Fruit fly (Drosophila melanogaster) whole organism, embryonic: ENCODE results near the gene Or67b.
A peak's percentile ranks its signal among the peaks of the same experiment; 100 is the strongest.

Experiments used
- CG10321 ChIP-seq: fragments of 200-800 bp; sonication (Bioruptor generic); IDR thresholded peaks from 2 replicates; pipeline ENCODE4 v1.3.6; 2022; ENCODE audit warnings: missing biosample characterization, missing genetic modification characterization
- CG10565 ChIP-seq: fragments of 200-800 bp; sonication (Bioruptor generic); optimal IDR thresholded peaks from 3 replicates; lab custom pipeline; 2016; ENCODE audit warnings: missing biosample characterization, mild to moderate bottlenecking, missing genetic modification characterization
- CG11398 ChIP-seq: fragments of 200-800 bp; sonication (Bioruptor generic); optimal IDR thresholded peaks from 2 replicates; lab custom pipeline; 2016; ENCODE audit warnings: missing biosample characterization, missing genetic modification characterization
- CG11696 ChIP-seq: fragments of 200-800 bp; sonication (Bioruptor generic); IDR thresholded peaks from 2 replicates; pipeline ENCODE4 v1.3.6; 2022; ENCODE audit warnings: missing biosample characterization, missing genetic modification characterization
- CG15073 ChIP-seq: fragments of 200-800 bp; sonication (Bioruptor generic); optimal IDR thresholded peaks from 2 replicates; lab custom pipeline; 2016; ENCODE audit warnings: missing biosample characterization, missing genetic modification characterization
- CG1529 ChIP-seq: fragments of 200-800 bp; sonication (Bioruptor generic); optimal IDR thresholded peaks from 3 replicates; lab custom pipeline; 2018; ENCODE audit warnings: missing biosample characterization, missing genetic modification characterization
- CG15601 ChIP-seq: fragments of 200-800 bp; sonication (Bioruptor generic); optimal IDR thresholded peaks from 3 replicates; lab custom pipeline; 2019; ENCODE audit warnings: missing biosample characterization, mild to moderate bottlenecking, missing genetic modification characterization, moderate library complexity
- CG1602 ChIP-seq: fragments of 200-800 bp; sonication (Bioruptor generic); optimal IDR thresholded peaks from 3 replicates; lab custom pipeline; 2016; ENCODE audit warnings: missing biosample characterization, missing genetic modification characterization
- CG1832 ChIP-seq: fragments of 200-800 bp; sonication (Bioruptor generic); optimal IDR thresholded peaks from 2 replicates; lab custom pipeline; 2017; ENCODE audit warnings: missing biosample characterization, mild to moderate bottlenecking, missing genetic modification characterization, inconsistent platforms
- CG30431 ChIP-seq: fragments of 200-800 bp; sonication (Bioruptor generic); optimal IDR thresholded peaks from 2 replicates; lab custom pipeline; 2017; ENCODE audit warnings: missing biosample characterization, missing genetic modification characterization
- CG3838 ChIP-seq: fragments of 200-800 bp; sonication (Bioruptor generic); optimal IDR thresholded peaks from 3 replicates; lab custom pipeline; 2016; ENCODE audit warnings: missing biosample characterization, missing genetic modification characterization
- CG42726 ChIP-seq: fragments of 200-800 bp; sonication (Bioruptor generic); IDR thresholded peaks from 2 replicates; pipeline ENCODE4 v1.3.6; 2022; ENCODE audit warnings: missing biosample characterization, missing genetic modification characterization; ENCODE audit not compliant: partially characterized antibody
- CG4404 ChIP-seq: fragments of 200-800 bp; sonication (Bioruptor generic); IDR thresholded peaks from 2 replicates; pipeline ENCODE4 v1.3.6; 2022; ENCODE audit warnings: missing biosample characterization, missing genetic modification characterization
- CG4730 ChIP-seq: fragments of 200-800 bp; sonication (Bioruptor generic); IDR thresholded peaks from 2 replicates; pipeline ENCODE4 v1.3.6; 2022; ENCODE audit warnings: missing biosample characterization, missing genetic modification characterization
- CG7987 ChIP-seq: fragments of 200-800 bp; sonication (Bioruptor generic); optimal IDR thresholded peaks from 2 replicates; lab custom pipeline; 2018; ENCODE audit warnings: missing biosample characterization, mild to moderate bottlenecking, missing genetic modification characterization, moderate library complexity
- CG9215 ChIP-seq: fragments of 200-800 bp; sonication (Bioruptor generic); IDR thresholded peaks from 2 replicates; pipeline ENCODE4 v1.3.6; 2022; ENCODE audit warnings: missing biosample characterization, missing genetic modification characterization
- CG9932 ChIP-seq: fragments of 200-800 bp; sonication (Bioruptor generic); IDR thresholded peaks from 2 replicates; pipeline ENCODE4 v1.3.6; 2022; ENCODE audit warnings: missing biosample characterization, missing genetic modification characterization
- Dad ChIP-seq: fragments of 200-800 bp; sonication (Bioruptor generic); optimal IDR thresholded peaks from 3 replicates; lab custom pipeline; 2016; ENCODE audit warnings: missing biosample characterization, missing genetic modification characterization
- Doc2 ChIP-seq: fragments of 200-800 bp; sonication (Bioruptor generic); IDR thresholded peaks from 2 replicates; pipeline ENCODE4 v1.3.6; 2022; ENCODE audit warnings: missing biosample characterization, missing genetic modification characterization
- HHEX ChIP-seq: fragments of 200-800 bp; sonication (Bioruptor generic); optimal IDR thresholded peaks from 3 replicates; lab custom pipeline; 2017; ENCODE audit warnings: missing biosample characterization, mild to moderate bottlenecking, missing genetic modification characterization, missing genetic modification reagents
- HLH4C ChIP-seq: fragments of 200-800 bp; sonication (Bioruptor generic); IDR thresholded peaks from 3 replicates; pipeline ENCODE4 v1.3.6; 2022; ENCODE audit warnings: missing biosample characterization, missing genetic modification characterization; ENCODE audit not compliant: partially characterized antibody
- Hr51 ChIP-seq, 2 experiments: fragments of 200-800 bp; sonication (Bioruptor generic); optimal IDR thresholded peaks; 2 replicates in 1 of 2; 3 replicates in 1 of 2; lab custom pipeline; 2016 to 2018; ENCODE audit warnings: missing biosample characterization in 2 of 2, missing genetic modification characterization in 2 of 2, mild to moderate bottlenecking in 1 of 2, moderate library complexity in 1 of 2
- Hsf ChIP-seq: fragments of 200-800 bp; sonication (Bioruptor generic); optimal IDR thresholded peaks from 3 replicates; lab custom pipeline; 2016; ENCODE audit warnings: missing biosample characterization, missing genetic modification characterization
- Kr ChIP-seq: fragments of 200-800 bp; sonication (Bioruptor generic); optimal IDR thresholded peaks from 2 replicates; lab custom pipeline; 2017; ENCODE audit warnings: missing biosample characterization, mild to moderate bottlenecking, missing genetic modification characterization
- Lhr ChIP-seq: fragments of 200-800 bp; sonication (Bioruptor generic); optimal IDR thresholded peaks from 3 replicates; lab custom pipeline; 2017; ENCODE audit warnings: mild to moderate bottlenecking, missing biosample characterization, missing genetic modification reagents, missing genetic modification characterization
- MESR4 ChIP-seq: fragments of 200-800 bp; sonication (Bioruptor generic); optimal IDR thresholded peaks from 2 replicates; lab custom pipeline; 2018; ENCODE audit warnings: missing biosample characterization, mild to moderate bottlenecking, missing genetic modification characterization, moderate library complexity
- Mad ChIP-seq: fragments of 200-800 bp; sonication (Bioruptor generic); optimal IDR thresholded peaks from 2 replicates; lab custom pipeline; 2016; ENCODE audit warnings: missing biosample characterization, missing genetic modification characterization
- NC2β ChIP-seq: fragments of 200-800 bp; sonication (Bioruptor generic); optimal IDR thresholded peaks from 2 replicates; lab custom pipeline; 2016; ENCODE audit warnings: missing biosample characterization, missing genetic modification characterization
- Oli ChIP-seq: fragments of 200-800 bp; sonication (Bioruptor generic); optimal IDR thresholded peaks from 2 replicates; lab custom pipeline; 2018; ENCODE audit warnings: missing biosample characterization, mild to moderate bottlenecking, missing genetic modification characterization, moderate library complexity
- PHDP ChIP-seq: fragments of 200-800 bp; sonication (Bioruptor generic); optimal IDR thresholded peaks from 3 replicates; lab custom pipeline; 2018; ENCODE audit warnings: missing biosample characterization, mild to moderate bottlenecking, missing genetic modification characterization, moderate library complexity
- Ptx1 ChIP-seq: fragments of 200-800 bp; sonication (Bioruptor generic); IDR thresholded peaks from 2 replicates; pipeline ENCODE4 v1.3.6; 2022; ENCODE audit warnings: missing biosample characterization, missing genetic modification characterization
- Xrp1 ChIP-seq: fragments of 200-800 bp; sonication (Bioruptor generic); IDR thresholded peaks from 2 replicates; pipeline ENCODE4 v1.3.6; 2022; ENCODE audit warnings: missing biosample characterization, missing genetic modification characterization
- ash1 ChIP-seq: fragments of 200-800 bp; sonication (Bioruptor generic); optimal IDR thresholded peaks from 2 replicates; lab custom pipeline; 2018; ENCODE audit warnings: missing biosample characterization, mild to moderate bottlenecking, missing genetic modification characterization
- ato ChIP-seq: fragments of 200-800 bp; sonication (Bioruptor generic); IDR thresholded peaks from 2 replicates; pipeline ENCODE4 v1.3.6; 2022; ENCODE audit warnings: missing biosample characterization, missing genetic modification characterization; ENCODE audit not compliant: partially characterized antibody
- chinmo ChIP-seq: fragments of 200-800 bp; sonication (Bioruptor generic); IDR thresholded peaks from 4 replicates; pipeline ENCODE4 v1.3.6; 2022; ENCODE audit warnings: missing biosample characterization, missing genetic modification characterization; ENCODE audit not compliant: partially characterized antibody
- croc ChIP-seq: fragments of 200-800 bp; sonication (Bioruptor generic); conservative IDR thresholded peaks from 3 replicates; pipeline ENCODE4 v1.3.6; 2022; ENCODE audit warnings: missing biosample characterization, missing genetic modification characterization
- crp ChIP-seq, 2 experiments: fragments of 200-800 bp; sonication (Bioruptor generic); optimal IDR thresholded peaks; 2 replicates in 1 of 2; 3 replicates in 1 of 2; lab custom pipeline; 2017; ENCODE audit warnings: missing biosample characterization in 2 of 2, missing genetic modification characterization in 2 of 2, mild to moderate bottlenecking in 1 of 2, moderate library complexity in 1 of 2
- dpn ChIP-seq, 2 experiments: fragments of 200-800 bp; sonication (Bioruptor generic); optimal IDR thresholded peaks; 3 replicates each; lab custom pipeline; 2016; ENCODE audit warnings: missing biosample characterization in 2 of 2, missing genetic modification characterization in 2 of 2
- en ChIP-seq: fragments of 200-800 bp; sonication (Bioruptor generic); optimal IDR thresholded peaks from 2 replicates; lab custom pipeline; 2016; ENCODE audit warnings: missing biosample characterization, missing genetic modification characterization
- eyg ChIP-seq: fragments of 200-800 bp; sonication (Bioruptor generic); optimal IDR thresholded peaks from 3 replicates; lab custom pipeline; 2016; ENCODE audit warnings: missing biosample characterization, missing genetic modification characterization
- hth ChIP-seq: fragments of >200 bp; optimal IDR thresholded peaks from 2 replicates; lab custom pipeline; 2017; ENCODE audit warnings: inconsistent platforms
- jumu ChIP-seq: fragments of 200-800 bp; sonication (Bioruptor generic); optimal IDR thresholded peaks from 3 replicates; lab custom pipeline; 2016; ENCODE audit warnings: missing biosample characterization, missing genetic modification characterization
- pum ChIP-seq: fragments of 200-800 bp; sonication (Bioruptor generic); optimal IDR thresholded peaks from 2 replicates; lab custom pipeline; 2016; ENCODE audit warnings: missing biosample characterization, missing genetic modification characterization
- ranshi ChIP-seq: fragments of 200-800 bp; sonication (Bioruptor generic); IDR thresholded peaks from 2 replicates; pipeline ENCODE4 v1.3.6; 2022; ENCODE audit warnings: missing biosample characterization, missing genetic modification characterization
- row ChIP-seq: fragments of 200-800 bp; sonication (Bioruptor generic); IDR thresholded peaks from 3 replicates; pipeline ENCODE4 v1.3.6; 2022; ENCODE audit warnings: missing biosample characterization, missing genetic modification characterization
- salm ChIP-seq: fragments of 200-800 bp; sonication (Bioruptor generic); optimal IDR thresholded peaks from 2 replicates; lab custom pipeline; 2018; ENCODE audit warnings: missing biosample characterization, mild to moderate bottlenecking, missing genetic modification characterization
- seq ChIP-seq: fragments of 200-800 bp; sonication (Bioruptor generic); IDR thresholded peaks from 2 replicates; pipeline ENCODE4 v1.3.6; 2022; ENCODE audit warnings: missing biosample characterization, missing genetic modification characterization
- sob ChIP-seq: fragments of 200-800 bp; sonication (Bioruptor generic); IDR thresholded peaks from 2 replicates; pipeline ENCODE4 v1.3.6; 2022; ENCODE audit warnings: missing biosample characterization, missing genetic modification characterization
- toy ChIP-seq: fragments of 200-800 bp; sonication (Bioruptor generic); IDR thresholded peaks from 2 replicates; pipeline ENCODE4 v1.3.6; 2022; ENCODE audit warnings: missing biosample characterization, missing genetic modification characterization
- unc-4 ChIP-seq: fragments of 200-800 bp; sonication (Bioruptor generic); IDR thresholded peaks from 2 replicates; pipeline ENCODE4 v1.3.6; 2022; ENCODE audit warnings: missing biosample characterization, missing genetic modification characterization; ENCODE audit not compliant: partially characterized antibody
- vvl ChIP-seq: fragments of 200-800 bp; sonication (Bioruptor generic); IDR thresholded peaks from 2 replicates; pipeline ENCODE4 v1.3.6; 2022; ENCODE audit warnings: missing biosample characterization, missing genetic modification characterization
- zen ChIP-seq: fragments of 200-800 bp; sonication (Bioruptor generic); optimal IDR thresholded peaks from 3 replicates; lab custom pipeline; 2018; ENCODE audit warnings: missing biosample characterization, mild to moderate bottlenecking, missing genetic modification characterization, moderate library complexity

Gene Or67b

DNA sequence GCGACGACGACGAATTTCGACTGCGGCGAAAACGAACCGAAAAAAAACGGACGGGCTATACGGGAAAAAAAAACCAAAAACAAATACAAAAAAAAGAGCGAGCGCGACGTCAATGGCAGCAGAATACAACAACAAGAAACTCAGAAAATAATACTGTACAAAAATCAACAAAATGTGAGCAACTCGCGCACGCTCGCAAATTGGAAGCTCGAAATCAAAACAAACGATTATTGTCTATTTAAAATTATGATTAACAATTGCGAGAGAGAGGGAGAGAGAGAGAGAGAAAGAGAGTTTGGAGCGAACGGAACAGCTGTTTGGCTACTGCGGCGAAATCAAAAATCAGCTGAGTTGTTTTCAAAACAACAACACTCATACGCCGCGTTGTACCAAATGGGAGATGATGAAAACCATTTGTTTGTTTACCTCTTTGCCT is 46.6 kb upstream of the Or67b start (continued):
- TF ChIP-seq chinmo (GFP tag; lab: Robert Waterston, UW) (peak; percentile 77; the same call in 1 of the 4 replicates), vvl (GFP tag; lab: Robert Waterston, UW) (no peak), CG11696 (GFP tag; lab: Robert Waterston, UW) (no peak), CG4404 (GFP tag; lab: Robert Waterston, UW) (no peak), toy (no peak), Hsf (GFP tag; lab: Kevin White, UChicago) (no peak), salm (tag; lab: Kevin White, UChicago) (peak; percentile 22), Xrp1 (GFP tag; lab: Robert Waterston, UW) (no peak), MESR4 (GFP tag; lab: Kevin White, UChicago) (no peak), dpn (GFP tag; optimal IDR thresholded peaks at IDR 0.05; lab: Kevin White, UChicago) (no peak), CG42726 (GFP tag; lab: Robert Waterston, UW) (no peak), jumu (GFP tag; lab: Kevin White, UChicago) (no peak), en (GFP tag; lab: Kevin White, UChicago) (no peak), CG4730 (GFP tag; lab: Robert Waterston, UW) (no peak), eyg (no peak), Kr (GFP tag; lab: Kevin White, UChicago) (no peak), HLH4C (GFP tag; lab: Robert Waterston, UW) (no peak), pum (GFP tag; lab: Kevin White, UChicago) (no peak), CG10565 (GFP tag; lab: Kevin White, UChicago) (no peak), Mad (GFP tag; lab: Kevin White, UChicago) (no peak), sob (no peak), CG15073 (GFP tag; lab: Kevin White, UChicago) (no peak), CG1602 (GFP tag; lab: Kevin White, UChicago) (no peak), CG7987 (GFP tag; lab: Kevin White, UChicago) (no peak), NC2β (GFP tag; lab: Kevin White, UChicago) (no peak), zen (no peak), CG9932 (GFP tag; lab: Robert Waterston, UW) (no peak), CG11398 (GFP tag; lab: Kevin White, UChicago) (no peak), Oli (tag; lab: Kevin White, UChicago) (no peak), PHDP (tag; lab: Kevin White, UChicago) (peak; percentile 10), CG30431 (GFP tag; lab: Kevin White, UChicago) (no peak), ato (no peak), Dad (GFP tag; lab: Kevin White, UChicago) (no peak), CG15601 (tag; lab: Kevin White, UChicago) (no peak), crp (GFP tag; optimal IDR thresholded peaks at IDR 0.05; lab: Kevin White, UChicago) (peak in 1 of 2 experiments; percentile 81), Doc2 (GFP tag; lab: Robert Waterston, UW) (no peak), HHEX (GFP tag; lab: Kevin White, UChicago) (no peak), hth (lab: Kevin White, UChicago) (no peak), ranshi (GFP tag; lab: Robert Waterston, UW) (no peak), Lhr (GFP tag; lab: Kevin White, UChicago) (no peak), Ptx1 (GFP tag; lab: Robert Waterston, UW) (no peak), ash1 (no peak), CG9215 (GFP tag; lab: Robert Waterston, UW) (no peak), CG1529 (GFP tag; lab: Kevin White, UChicago) (no peak), croc (GFP tag; lab: Robert Waterston, UW) (no peak), Hr51 (GFP tag; optimal IDR thresholded peaks at IDR 0.05; lab: Kevin White, UChicago) (no peak), unc-4 (GFP tag; lab: Robert Waterston, UW) (0 out of 2 replicates have a peak, but pooled peaks have one; percentile 33), CG1832 (GFP tag; lab: Kevin White, UChicago) (no peak), seq (no peak), CG3838 (GFP tag; lab: Kevin White, UChicago) (no peak), CG10321 (GFP tag; lab: Robert Waterston, UW) (no peak), row (no peak)
